Fruit fly (Drosophila melanogaster): ENCODE data around the gene slp2.

The slp2 gene

dm6 chr2L:3856372-3856771 is 19.7 kb downstream of the slp2 start (continued):
- TF ChIP-seq wek (GFP tag; optimal IDR thresholded peaks at IDR 0.05) (no peak), CG4360 (GFP tag; IDR thresholded peaks at IDR 0.05) (0 out of 2 replicates have a peak, but pooled peaks have one; percentile 10), CG2875 (GFP tag; optimal IDR thresholded peaks at IDR 0.05) (peak; percentile 35), Sox100B (GFP tag; optimal IDR thresholded peaks at IDR 0.05) (peak; percentile 40), ara (GFP tag; IDR thresholded peaks at IDR 0.05) (no peak), GATAe (GFP tag; conservative IDR thresholded peaks at IDR 0.05) (no peak), tio (GFP tag; optimal IDR thresholded peaks at IDR 0.05) (peak; percentile 17), Camta (GFP tag; optimal IDR thresholded peaks at IDR 0.05) (peak; percentile 27), dimm (GFP tag; IDR thresholded peaks at IDR 0.05) (no peak), zfh1 (GFP tag; IDR thresholded peaks at IDR 0.05) (peak; percentile 72), CG9437 (GFP tag; optimal IDR thresholded peaks at IDR 0.05) (no peak), BEAF-32 (GFP tag; optimal IDR thresholded peaks at IDR 0.05) (no peak), CG8281 (tag; optimal IDR thresholded peaks at IDR 0.05) (no peak), Ets97D (GFP tag; optimal IDR thresholded peaks at IDR 0.05) (no peak), phol (tag; optimal IDR thresholded peaks at IDR 0.05) (peak; percentile 72), CG6272 (GFP tag; IDR thresholded peaks at IDR 0.05) (no peak), Pdp1 (GFP tag; optimal IDR thresholded peaks at IDR 0.05) (peak in 1 of 2 experiments; percentile 31), CG10267 (tag; optimal IDR thresholded peaks at IDR 0.05) (peak; percentile 61), CG12071 (GFP tag; optimal IDR thresholded peaks at IDR 0.05) (no peak), kni (GFP tag; optimal IDR thresholded peaks at IDR 0.05) (peak; percentile 32), CG17359 (tag; optimal IDR thresholded peaks at IDR 0.05) (peak; percentile 41), lbe (GFP tag; optimal IDR thresholded peaks at IDR 0.05) (no peak), bab2 (GFP tag; optimal IDR thresholded peaks at IDR 0.05) (peak; percentile 32), CG15073 (GFP tag; optimal IDR thresholded peaks at IDR 0.05) (no peak), twi (tag; optimal IDR thresholded peaks at IDR 0.05) (peak; percentile 31), chn (GFP tag; optimal IDR thresholded peaks at IDR 0.05) (no peak), CG14710 (tag; optimal IDR thresholded peaks at IDR 0.05) (peak; percentile 64), yki (optimal IDR thresholded peaks at IDR 0.05) (no peak), bcd (GFP tag; optimal IDR thresholded peaks at IDR 0.05) (peak; percentile 20), HmgD (GFP tag; optimal IDR thresholded peaks at IDR 0.05) (no peak), CG18011 (GFP tag; optimal IDR thresholded peaks at IDR 0.05) (no peak), CG9876 (GFP tag; optimal IDR thresholded peaks at IDR 0.05) (no peak), Hr3 (GFP tag; optimal IDR thresholded peaks at IDR 0.05) (peak; percentile 33), CG10979 (tag; optimal IDR thresholded peaks at IDR 0.05) (peak; percentile 74), CG17912 (GFP tag; optimal IDR thresholded peaks at IDR 0.05) (no peak), dati (GFP tag; IDR thresholded peaks at IDR 0.05) (no peak), nmo (GFP tag; optimal IDR thresholded peaks at IDR 0.05) (peak; percentile 71), ems (GFP tag; optimal IDR thresholded peaks at IDR 0.05) (no peak), wdn (GFP tag; IDR thresholded peaks at IDR 0.05) (no peak), fd64A (GFP tag; optimal IDR thresholded peaks at IDR 0.05) (peak; percentile 0), Sry-δ (GFP tag; optimal IDR thresholded peaks at IDR 0.05) (no peak), CG3281 (GFP tag; optimal IDR thresholded peaks at IDR 0.05) (no peak), CG6791 (GFP tag; IDR thresholded peaks at IDR 0.05; ENCODE audit: partially characterized antibody) (no peak), ERR (GFP tag; optimal IDR thresholded peaks at IDR 0.05) (no peak), unpg (GFP tag; optimal IDR thresholded peaks at IDR 0.05) (peak; percentile 36), zf30C (GFP tag; optimal IDR thresholded peaks at IDR 0.05) (peak; percentile 70), CoRest (tag; optimal IDR thresholded peaks at IDR 0.05) (peak; percentile 55), CG11247 (GFP tag; IDR thresholded peaks at IDR 0.05) (no peak), CG12391 (tag; optimal IDR thresholded peaks at IDR 0.05) (peak; percentile 58), gem (tag; optimal IDR thresholded peaks at IDR 0.05) (peak; percentile 71), Sin3A (optimal IDR thresholded peaks at IDR 0.05) (no peak), otp (GFP tag; IDR thresholded peaks at IDR 0.05) (no peak)
